Worm (Caenorhabditis elegans) whole organism, young adult: Measurements from ENCODE around the gene T10D4.6.

Experiments
- F49E8.2 ChIP-seq: sonication (generic microtip); optimal IDR thresholded peaks from 3 replicates; lab custom pipeline; 2017; ENCODE audit warnings: missing genetic modification characterization, mild to moderate bottlenecking, missing compliant biosample characterization, antibody characterized with exemption, moderate library complexity; ENCODE audit not compliant: insufficient read depth
- Y56A3A.18 ChIP-seq: fragments of 200-800 bp; sonication (Bioruptor generic); IDR thresholded peaks from 2 replicates; pipeline ENCODE4 v1.3.6; 2022; ENCODE audit warnings: missing genetic modification reagents, missing genetic modification characterization, missing compliant biosample characterization
- ama-1 ChIP-seq, 3 experiments: fragments of 150-350 bp in 1 of 3; sonication (generic microtip) in 2 of 3; optimal IDR thresholded peaks; 2 replicates each; lab custom pipeline; 2014 to 2018; ENCODE audit warnings: missing biosample characterization in 2 of 3, missing genetic modification characterization in 2 of 3, missing genetic modification reagents in 2 of 3
- dpl-1 ChIP-seq: fragments of 150-350 bp; optimal IDR thresholded peaks from 2 replicates; lab custom pipeline; 2014; ENCODE audit warnings: missing biosample characterization, missing genetic modification reagents, missing genetic modification characterization
- ets-4 ChIP-seq: fragments of 200-800 bp; sonication (Bioruptor generic); optimal IDR thresholded peaks from 2 replicates; lab custom pipeline; 2018; ENCODE audit warnings: mild to moderate bottlenecking, missing genetic modification characterization, missing compliant biosample characterization
- hlh-12 ChIP-seq: sonication (generic microtip); optimal IDR thresholded peaks from 2 replicates; lab custom pipeline; 2016; ENCODE audit warnings: missing genetic modification characterization, missing compliant biosample characterization
- mcd-1 ChIP-seq: fragments of 200-800 bp; sonication (Bioruptor generic); IDR thresholded peaks from 2 replicates; pipeline ENCODE4 v1.3.6; 2022; ENCODE audit warnings: missing genetic modification reagents, missing genetic modification characterization, missing compliant biosample characterization
- nfyb-1 ChIP-seq: fragments of 200-800 bp; sonication (Bioruptor generic); IDR thresholded peaks from 2 replicates; pipeline ENCODE4 v1.3.6; 2022; ENCODE audit warnings: missing genetic modification reagents, missing genetic modification characterization, missing compliant biosample characterization
- sea-2 ChIP-seq: fragments of 200-800 bp; sonication (Bioruptor generic); IDR thresholded peaks from 2 replicates; pipeline ENCODE4 v1.3.6; 2022; ENCODE audit warnings: missing genetic modification characterization, missing compliant biosample characterization
- snpc-4 ChIP-seq, 5 experiments: fragments of 150-350 bp in 1 of 5; sonication (generic microtip) in 4 of 5; optimal IDR thresholded peaks; 2 replicates each; lab custom pipeline; 2014 to 2018; ENCODE audit warnings: missing genetic modification characterization in 5 of 5, missing biosample characterization in 3 of 5, antibody characterized with exemption in 2 of 5, mild to moderate bottlenecking in 2 of 5, missing compliant biosample characterization in 2 of 5, missing genotype in 2 of 5, moderate library complexity in 2 of 5, missing genetic modification reagents in 1 of 5
- xnd-1 ChIP-seq: sonication (generic microtip); optimal IDR thresholded peaks from 2 replicates; lab custom pipeline; 2016; ENCODE audit warnings: missing genotype, missing genetic modification reagents, missing genetic modification characterization, missing compliant biosample characterization
- zfh-2 ChIP-seq: fragments of 200-800 bp; sonication (Bioruptor generic); conservative IDR thresholded peaks from 2 replicates; pipeline ENCODE4 v1.3.6; 2022; ENCODE audit warnings: missing genetic modification reagents, missing genetic modification characterization, missing compliant biosample characterization

DNA sequence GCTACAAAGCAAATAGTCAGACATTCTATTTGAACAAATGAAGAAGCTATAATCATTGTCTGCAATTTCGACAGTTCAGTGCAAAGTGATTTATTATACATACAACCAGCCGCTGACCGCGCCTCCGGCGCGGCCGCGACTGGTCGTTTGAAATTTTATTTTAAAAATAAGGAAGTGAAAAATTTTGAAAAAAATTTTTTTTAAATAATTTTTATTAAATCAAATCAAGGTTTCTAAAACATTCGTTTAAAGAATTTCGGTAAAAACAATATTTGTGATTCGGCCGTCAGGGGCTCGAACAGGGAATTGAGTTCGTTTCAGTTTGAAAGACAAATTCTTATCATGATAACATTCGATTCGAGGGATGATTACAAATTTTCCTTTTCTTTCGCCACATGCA is 53.0 kb downstream of the T10D4.6 start, which contains the start of gene Y27F2A.10:
- TF ChIP-seq snpc-4 (GFP tag; optimal IDR thresholded peaks at IDR 0.05; lab: Kevin White, UChicago) = no peak
- no peak for TF ChIP-seq snpc-4 (tag; optimal IDR thresholded peaks at IDR 0.05; lab: Kevin White, UChicago)
- no peak for TF ChIP-seq ets-4 (GFP tag; lab: Kevin White, UChicago)
- no peak for TF ChIP-seq F49E8.2 (tag; lab: Kevin White, UChicago)
- TF ChIP-seq mcd-1 (GFP tag; lab: Robert Waterston, UW) = no peak
- TF ChIP-seq nfyb-1 = no peak
- no peak for TF ChIP-seq ama-1 (optimal IDR thresholded peaks at IDR 0.05; lab: Kevin White, UChicago)
- TF ChIP-seq ama-1 (GFP tag; optimal IDR thresholded peaks at IDR 0.05; lab: Kevin White, UChicago) = no peak
- no peak for TF ChIP-seq sea-2 (GFP tag; lab: Robert Waterston, UW)
- no peak for TF ChIP-seq hlh-12 (tag; lab: Kevin White, UChicago)
- TF ChIP-seq dpl-1 (GFP tag; lab: Kevin White, UChicago) = no peak
- no peak for TF ChIP-seq xnd-1
- no peak for TF ChIP-seq Y56A3A.18 (GFP tag; lab: Robert Waterston, UW)
- TF ChIP-seq zfh-2 (GFP tag; lab: Robert Waterston, UW) = no peak
